Fruit fly (Drosophila melanogaster): ENCODE results near the gene CG6793.

Gene CG6793

DNA sequence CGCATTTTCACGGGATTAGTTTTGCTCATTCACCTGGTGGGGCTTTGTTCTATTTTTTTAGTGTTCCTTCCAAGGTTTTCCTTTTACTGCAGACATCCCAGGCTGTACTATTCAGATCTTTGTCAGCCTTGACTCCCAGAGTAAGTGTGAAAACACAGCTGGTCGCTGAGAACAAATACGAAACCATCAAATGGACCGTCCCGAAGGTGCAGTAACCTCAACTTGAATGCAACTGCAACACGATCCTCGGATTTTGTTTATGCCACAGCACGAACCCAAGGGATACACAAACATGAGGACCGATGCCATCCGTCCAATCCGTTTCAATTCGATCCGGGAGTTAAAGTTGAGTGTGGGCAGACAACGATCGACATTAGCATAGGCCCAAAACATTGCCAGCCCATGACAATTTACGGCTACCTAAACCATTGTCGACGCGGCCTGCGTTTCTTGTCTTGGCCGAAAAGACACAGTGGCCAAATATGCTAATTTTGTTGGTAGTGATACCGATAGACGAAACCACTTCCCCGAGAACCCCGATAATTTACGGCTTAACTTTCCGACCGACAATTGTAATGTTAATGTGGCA lies 41.0 kb downstream of the CG6793 start:
- TF ChIP-seq noc (tag; optimal IDR thresholded peaks at IDR 0.05) = no peak

DNA sequence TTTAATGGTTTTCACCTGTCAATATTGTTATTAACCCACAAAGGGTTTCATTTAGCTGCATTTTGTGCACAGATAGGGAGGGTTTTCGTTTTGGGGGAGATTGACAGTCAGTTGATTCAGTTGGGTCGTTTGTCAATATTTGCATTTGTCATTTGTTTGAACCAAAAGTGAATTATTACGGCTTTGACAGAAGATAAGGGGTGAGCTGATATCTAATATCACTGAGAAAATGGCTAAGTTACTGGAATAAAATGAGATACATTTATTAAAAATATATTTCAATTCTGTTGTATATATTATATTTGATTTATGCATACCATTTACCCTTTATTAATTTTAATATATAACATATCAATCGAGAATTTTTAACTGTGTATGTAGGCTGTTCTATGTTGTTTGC lies 41.7 kb downstream of the CG6793 start:
- TF ChIP-seq noc (tag; optimal IDR thresholded peaks at IDR 0.05) = no peak

DNA sequence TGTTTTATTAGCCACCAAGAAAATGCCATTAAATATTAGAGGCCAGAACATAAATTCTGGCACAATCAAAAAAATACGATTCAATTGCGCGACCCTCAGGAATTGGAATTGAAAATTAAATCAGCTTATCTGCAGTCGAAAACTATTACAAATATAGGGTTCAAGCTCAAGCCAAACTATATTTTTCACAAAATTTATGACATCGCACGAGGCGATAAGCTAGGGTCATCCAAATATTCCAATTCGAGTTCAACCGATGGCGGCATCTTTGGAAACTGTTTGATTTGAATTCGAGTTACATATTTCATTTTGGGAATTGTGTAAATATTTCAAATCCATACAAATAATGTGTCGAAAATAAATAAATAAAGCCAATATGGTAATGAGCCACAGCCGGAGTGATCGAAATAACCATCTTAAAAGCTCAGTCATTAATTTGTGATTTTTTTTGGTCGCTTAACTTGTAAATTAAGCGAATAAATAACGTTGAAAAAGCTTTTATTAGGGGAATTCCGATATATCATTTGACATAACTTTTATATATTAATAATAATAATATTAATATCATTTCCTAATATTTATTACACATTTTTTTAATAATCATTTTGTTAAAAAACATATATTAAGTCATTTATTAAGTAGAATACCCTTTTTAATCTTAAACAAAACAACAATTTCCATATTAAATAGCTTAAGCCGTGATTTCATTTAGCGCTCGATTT lies 42.9 kb downstream of the CG6793 start:
- TF ChIP-seq noc (tag; optimal IDR thresholded peaks at IDR 0.05) = no peak

DNA sequence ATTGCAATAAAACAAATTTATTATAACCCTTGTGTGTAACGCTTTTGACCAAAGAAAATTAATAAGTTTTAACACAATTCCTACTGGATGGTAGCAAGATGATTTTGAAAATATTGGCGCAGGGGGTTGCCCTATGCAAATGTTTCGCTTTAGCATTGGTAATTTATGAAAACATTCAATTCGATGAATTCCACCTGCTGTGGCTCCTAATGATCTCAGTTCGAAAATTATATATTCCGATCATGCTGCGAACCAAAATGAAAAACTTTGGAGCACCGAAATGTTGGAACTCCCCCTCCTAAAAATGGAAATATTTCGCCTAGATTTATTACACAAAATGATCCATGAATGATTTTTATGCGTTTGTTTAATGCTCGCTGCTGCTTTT lies 43.5 kb downstream of the CG6793 start:
- no peak for TF ChIP-seq noc (tag; optimal IDR thresholded peaks at IDR 0.05)

DNA sequence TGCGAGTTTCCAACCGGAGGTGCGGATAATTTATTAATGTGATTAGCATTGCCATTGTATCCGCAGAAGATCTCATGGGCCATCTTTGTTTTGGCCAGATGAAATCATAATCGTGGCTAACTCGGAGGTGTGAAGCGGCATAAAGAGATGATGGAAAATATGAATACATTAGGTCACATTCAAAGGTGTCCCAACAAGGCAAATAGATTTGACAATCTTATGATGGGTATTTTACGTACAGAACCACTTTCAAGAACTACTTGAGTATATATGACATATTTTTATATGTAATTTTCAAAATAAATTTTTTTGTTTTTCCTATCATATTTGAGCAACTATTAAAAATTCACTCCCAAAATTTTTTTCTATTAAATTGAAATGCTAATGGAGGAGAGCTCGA lies 46.1 kb downstream of the CG6793 start, which contains the start of gene CG17154:
CG17154 (plus strand) TSS at position 301 of the 400 bp plus-strand sequence.
- TF ChIP-seq noc (tag; optimal IDR thresholded peaks at IDR 0.05) = no peak

DNA sequence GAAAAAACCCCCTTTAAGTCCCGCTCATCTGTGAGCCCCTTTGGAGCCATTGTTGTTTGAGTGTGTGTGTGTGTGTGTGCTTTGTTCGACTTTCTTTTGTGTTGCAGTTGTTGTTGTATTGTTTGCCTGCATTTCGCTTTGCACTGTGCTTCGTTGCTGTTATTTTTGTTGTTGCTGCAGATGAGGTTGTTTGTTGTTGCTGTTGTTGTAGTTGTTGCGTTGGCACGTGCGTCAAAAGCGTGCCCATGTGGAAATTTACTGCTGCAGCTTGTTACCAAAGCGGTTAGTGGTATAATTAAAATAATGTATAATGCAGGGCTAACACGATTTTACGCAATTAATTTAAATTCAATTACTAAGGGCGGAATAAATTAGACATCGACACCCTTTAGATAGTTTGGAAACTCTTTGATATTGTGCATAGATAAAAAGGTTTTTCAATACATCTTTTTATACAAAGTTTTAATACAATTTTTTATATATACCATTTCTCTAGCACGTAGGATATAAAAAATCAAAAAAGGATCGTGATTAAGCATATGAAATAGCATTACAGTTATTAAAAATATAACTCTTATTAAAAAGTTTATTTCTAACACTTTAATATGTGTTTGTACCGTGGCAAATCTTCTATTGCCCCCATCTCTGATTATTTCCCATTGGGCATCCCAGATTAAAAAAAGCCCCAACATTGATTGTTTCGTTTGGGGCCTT lies 48.2 kb downstream of the CG6793 start:
- no peak for TF ChIP-seq noc (tag; optimal IDR thresholded peaks at IDR 0.05)

DNA sequence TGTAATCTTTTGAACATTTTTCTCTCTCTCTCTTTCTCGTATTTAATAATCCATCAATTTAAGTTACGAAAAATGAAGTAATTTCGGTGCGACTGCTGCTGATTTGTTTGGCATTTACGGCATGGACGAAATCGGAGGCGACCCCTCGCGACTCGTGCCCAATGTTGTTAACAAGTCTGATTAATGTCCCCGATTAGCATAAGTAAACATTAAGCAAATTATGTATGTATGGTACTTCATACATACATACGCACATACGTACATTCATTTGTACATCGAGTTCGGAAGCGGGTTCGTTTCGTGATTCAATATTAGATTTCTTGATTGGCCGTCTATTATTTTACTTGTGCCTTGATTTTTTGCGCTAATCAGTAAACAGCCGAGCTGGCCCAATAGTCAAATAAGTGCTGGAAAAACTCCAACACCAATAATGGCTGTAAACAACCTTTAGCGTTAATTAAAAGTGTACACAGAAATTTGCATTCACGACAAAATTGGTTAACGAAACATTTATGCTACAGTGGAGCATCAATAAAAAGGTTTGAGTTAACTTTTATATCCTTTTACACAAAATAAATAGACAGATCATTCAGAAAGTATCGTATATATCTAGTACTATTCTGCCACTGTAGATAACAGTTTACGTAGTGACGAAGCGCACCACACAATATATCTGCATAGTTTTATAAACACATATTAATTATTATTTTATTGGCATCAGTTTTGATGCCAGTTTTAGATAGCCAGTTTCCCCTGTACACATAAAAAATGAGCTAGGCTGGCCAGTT lies 48.9 kb downstream of the CG6793 start:
- TF ChIP-seq noc (tag; optimal IDR thresholded peaks at IDR 0.05) = peak; percentile 59

DNA sequence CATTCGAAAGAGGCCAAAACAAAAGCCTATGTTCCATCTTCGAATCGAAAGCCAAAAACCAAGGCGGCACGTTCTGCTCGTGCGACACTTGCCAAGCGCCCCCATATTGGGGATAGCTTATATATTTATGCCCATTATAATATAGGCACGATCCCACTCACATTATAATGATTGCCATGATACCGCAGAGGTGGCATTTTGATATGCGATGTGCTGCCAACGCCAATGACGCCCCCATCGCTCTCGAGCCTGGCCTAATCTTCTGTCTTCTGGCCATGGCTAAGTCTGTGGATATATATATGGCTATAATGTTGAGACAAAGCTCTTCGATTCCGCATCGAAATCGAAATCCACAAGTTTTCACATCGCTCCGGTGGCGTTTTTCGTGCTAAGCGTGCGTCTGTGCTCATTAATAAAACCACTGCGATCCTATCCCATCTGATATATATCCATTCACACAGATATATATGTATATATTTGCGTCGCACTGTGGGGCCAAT lies 50.7 kb downstream of the CG6793 start:
- TF ChIP-seq noc (tag; optimal IDR thresholded peaks at IDR 0.05) = no peak

All from whole organism, larva.